Fruit fly (Drosophila melanogaster): ENCODE measurements around the gene CG13280.

dm6 chr2L:16815989-16816749 lies 4.7 kb downstream of the CG13280 start, which contains the start of gene mdy:
- TF ChIP-seq h (optimal IDR thresholded peaks at IDR 0.05) (no peak), psq (optimal IDR thresholded peaks at IDR 0.05) (no peak), Sin3A (optimal IDR thresholded peaks at IDR 0.05) (no peak), Myc (optimal IDR thresholded peaks at IDR 0.05) (no peak), insv (optimal IDR thresholded peaks at IDR 0.05) (no peak), ttk (optimal IDR thresholded peaks at IDR 0.05) (no peak)
